Fruit fly (Drosophila melanogaster): ENCODE results near the gene CG2162.

The CG2162 gene

dm6 chr3L:3078398-3079155 lies 43.6 kb downstream of the CG2162 start (continued):
- no peak for TF ChIP-seq CG6254 (GFP tag; optimal IDR thresholded peaks at IDR 0.05)
- no peak; the same call in 2 of the 3 replicates for TF ChIP-seq zfh1 (GFP tag; IDR thresholded peaks at IDR 0.05)
- no peak for TF ChIP-seq Usf (GFP tag; optimal IDR thresholded peaks at IDR 0.05)
- no peak for TF ChIP-seq CG17328 (GFP tag; IDR thresholded peaks at IDR 0.05)
- no peak for TF ChIP-seq slou (GFP tag; optimal IDR thresholded peaks at IDR 0.05)
- no peak for TF ChIP-seq Sry-δ (GFP tag; optimal IDR thresholded peaks at IDR 0.05)

DNA sequence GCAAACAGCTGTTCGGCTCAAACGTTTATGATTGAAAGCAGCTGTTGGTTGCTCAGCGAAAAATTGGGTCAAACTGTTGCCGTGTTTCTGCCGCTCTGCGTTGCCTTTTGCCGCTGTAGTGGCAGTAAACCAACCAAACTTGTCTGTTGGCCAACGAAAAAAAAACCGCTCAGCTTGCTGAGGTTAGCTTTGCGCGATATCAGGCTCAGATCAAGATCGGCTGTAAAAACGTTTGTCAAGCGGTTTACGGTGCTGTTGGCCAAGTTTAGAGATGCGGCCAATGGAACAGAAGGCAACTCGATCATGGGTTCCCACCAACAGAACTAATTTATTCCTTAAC lies 44.1 kb downstream of the CG2162 start:
- TF ChIP-seq al (GFP tag; IDR thresholded peaks at IDR 0.05) (no peak), CG15601 (tag; optimal IDR thresholded peaks at IDR 0.05) (peak; percentile 14), sqz (GFP tag; optimal IDR thresholded peaks at IDR 0.05) (peak; percentile 70), phol (tag; optimal IDR thresholded peaks at IDR 0.05) (no peak), danr (GFP tag; IDR thresholded peaks at IDR 0.05) (no peak), trem (tag; optimal IDR thresholded peaks at IDR 0.05) (no peak), CG17328 (GFP tag; IDR thresholded peaks at IDR 0.05) (no peak), CG1602 (GFP tag; optimal IDR thresholded peaks at IDR 0.05) (no peak), insv (GFP tag; optimal IDR thresholded peaks at IDR 0.05) (no peak), esg (GFP tag; conservative IDR thresholded peaks at IDR 0.05) (no peak), CG1603 (tag; optimal IDR thresholded peaks at IDR 0.05) (no peak), sens (GFP tag) (no peak), Optix (GFP tag; IDR thresholded peaks at IDR 0.05) (no peak), CG5180 (GFP tag; optimal IDR thresholded peaks at IDR 0.05) (peak; percentile 89), CG4360 (GFP tag; IDR thresholded peaks at IDR 0.05) (no peak), CG11247 (GFP tag; IDR thresholded peaks at IDR 0.05) (no peak), grn (GFP tag; optimal IDR thresholded peaks at IDR 0.05) (peak; percentile 75), lilli (GFP tag; optimal IDR thresholded peaks at IDR 0.05) (no peak), Sry-β (GFP tag; optimal IDR thresholded peaks at IDR 0.05) (no peak), psq (GFP tag; optimal IDR thresholded peaks at IDR 0.05) (no peak), CG7786 (GFP tag; optimal IDR thresholded peaks at IDR 0.05) (no peak), CG2202 (tag; optimal IDR thresholded peaks at IDR 0.05) (no peak), CG12236 (GFP tag; optimal IDR thresholded peaks at IDR 0.05) (no peak), zf30C (GFP tag; optimal IDR thresholded peaks at IDR 0.05) (no peak), CG17186 (GFP tag; optimal IDR thresholded peaks at IDR 0.05) (no peak), Stat92E (GFP tag; optimal IDR thresholded peaks at IDR 0.05) (no peak), Mes4 (GFP tag; optimal IDR thresholded peaks at IDR 0.05) (no peak), CG18476 (GFP tag; optimal IDR thresholded peaks at IDR 0.05) (no peak), TFAM (GFP tag; optimal IDR thresholded peaks at IDR 0.05) (no peak), ap (GFP tag; IDR thresholded peaks at IDR 0.05) (no peak), HLH3B (GFP tag; IDR thresholded peaks at IDR 0.05) (no peak), ci (GFP tag; IDR thresholded peaks at IDR 0.05) (0 out of 3 replicates have a peak, but pooled peaks have one; percentile 4), CG3065 (GFP tag; optimal IDR thresholded peaks at IDR 0.05) (no peak), CG12769 (tag; optimal IDR thresholded peaks at IDR 0.05) (peak; percentile 18), Lim3 (GFP tag; IDR thresholded peaks at IDR 0.05) (no peak), CoRest (tag; optimal IDR thresholded peaks at IDR 0.05) (no peak), fd3F (GFP tag; optimal IDR thresholded peaks at IDR 0.05) (no peak), sima (GFP tag; optimal IDR thresholded peaks at IDR 0.05) (no peak), CG6175 (GFP tag; IDR thresholded peaks at IDR 0.05) (peak; percentile 50; the same call in 1 of the 3 replicates), crp (GFP tag; optimal IDR thresholded peaks at IDR 0.05) (peak in 1 of 2 experiments; percentile 57), CG16815 (GFP tag; optimal IDR thresholded peaks at IDR 0.05) (no peak), btn (GFP tag; optimal IDR thresholded peaks at IDR 0.05) (no peak), CG13287 (GFP tag; IDR thresholded peaks at IDR 0.05; ENCODE audit: partially characterized antibody) (peak; percentile 26; the same call in 1 of the 2 replicates), sug (tag; optimal IDR thresholded peaks at IDR 0.05) (no peak)
